Worm (Caenorhabditis elegans) whole organism, L2 larva: ENCODE results near the gene fbxl-2.
A peak's percentile ranks its signal among the peaks of the same experiment; 100 is the strongest.
"Not testable (repeated sequence)": the region's sequence is repeated elsewhere in the genome, so short reads cannot be mapped to it uniquely, and the experiment has no call there.

Experiments
- Y55F3AM.14 ChIP-seq: fragments of 200-800 bp; sonication (Bioruptor generic); optimal IDR thresholded peaks from 2 replicates; lab custom pipeline; 2018; ENCODE audit warnings: mild to moderate bottlenecking, missing genetic modification characterization, missing compliant biosample characterization
- ZK546.5 ChIP-seq: sonication (generic microtip); optimal IDR thresholded peaks from 2 replicates; lab custom pipeline; 2017; ENCODE audit warnings: missing biosample characterization, missing genetic modification characterization
- alr-1 ChIP-seq: fragments of 150-350 bp; optimal IDR thresholded peaks from 2 replicates; lab custom pipeline; 2014; ENCODE audit warnings: missing biosample characterization, missing genetic modification characterization
- aly-2 ChIP-seq: fragments of 150-350 bp; optimal IDR thresholded peaks from 2 replicates; lab custom pipeline; 2014; ENCODE audit warnings: missing biosample characterization, missing genetic modification characterization
- blmp-1 ChIP-seq: sonication (generic microtip); optimal IDR thresholded peaks from 2 replicates; lab custom pipeline; 2017; ENCODE audit warnings: missing genetic modification characterization, mild to moderate bottlenecking, missing compliant biosample characterization, antibody characterized with exemption, moderate library complexity; ENCODE audit not compliant: insufficient read depth
- ceh-16 ChIP-seq: fragments of 150-350 bp; optimal IDR thresholded peaks from 2 replicates; lab custom pipeline; 2014; ENCODE audit warnings: missing biosample characterization, missing genetic modification characterization
- ceh-82 ChIP-seq: fragments of 150-350 bp; optimal IDR thresholded peaks from 2 replicates; lab custom pipeline; 2014; ENCODE audit warnings: missing biosample characterization, missing genetic modification characterization
- dmd-4 ChIP-seq: sonication (generic microtip); optimal IDR thresholded peaks from 2 replicates; lab custom pipeline; 2017; ENCODE audit warnings: missing biosample characterization, missing genetic modification characterization
- egl-27 ChIP-seq: sonication (generic microtip); optimal IDR thresholded peaks from 3 replicates; lab custom pipeline; 2017; ENCODE audit warnings: missing biosample characterization, missing genetic modification reagents, missing genetic modification characterization
- elt-1 ChIP-seq: fragments of 150-350 bp; optimal IDR thresholded peaks from 2 replicates; lab custom pipeline; 2014; ENCODE audit warnings: missing biosample characterization, missing genetic modification characterization
- fos-1 ChIP-seq: fragments of 150-350 bp; optimal IDR thresholded peaks from 2 replicates; lab custom pipeline; 2014; ENCODE audit warnings: missing biosample characterization, missing genetic modification characterization
- gmeb-1 ChIP-seq: fragments of 150-350 bp; optimal IDR thresholded peaks from 2 replicates; lab custom pipeline; 2014; ENCODE audit warnings: missing biosample characterization, missing genetic modification characterization
- lin-13 ChIP-seq: fragments of 150-350 bp; optimal IDR thresholded peaks from 2 replicates; lab custom pipeline; 2014; ENCODE audit warnings: missing biosample characterization, missing genetic modification reagents, missing genetic modification characterization
- lin-39 ChIP-seq: fragments of 150-350 bp; optimal IDR thresholded peaks from 2 replicates; lab custom pipeline; 2014; ENCODE audit warnings: missing biosample characterization, missing genetic modification reagents, missing genetic modification characterization
- lsy-2 ChIP-seq, 2 experiments: fragments of 150-350 bp in 1 of 2; sonication (generic microtip) in 1 of 2; optimal IDR thresholded peaks; 2 replicates each; lab custom pipeline; 2014 to 2017; ENCODE audit warnings: missing biosample characterization in 2 of 2, missing genetic modification characterization in 2 of 2
- nhr-10 ChIP-seq: sonication (generic microtip); optimal IDR thresholded peaks from 2 replicates; lab custom pipeline; 2017; ENCODE audit warnings: missing biosample characterization, missing genetic modification characterization
- nhr-12 ChIP-seq: fragments of 150-350 bp; optimal IDR thresholded peaks from 2 replicates; lab custom pipeline; 2014; ENCODE audit warnings: missing biosample characterization, missing genetic modification characterization
- nhr-129 ChIP-seq: fragments of 150-350 bp; optimal IDR thresholded peaks from 2 replicates; lab custom pipeline; 2014; ENCODE audit warnings: missing biosample characterization, missing genetic modification characterization
- nhr-21 ChIP-seq: fragments of 150-350 bp; optimal IDR thresholded peaks from 2 replicates; lab custom pipeline; 2014; ENCODE audit warnings: missing biosample characterization, missing genetic modification characterization
- nhr-237 ChIP-seq: fragments of 150-350 bp; optimal IDR thresholded peaks from 2 replicates; lab custom pipeline; 2014; ENCODE audit warnings: missing biosample characterization, missing genetic modification characterization
- nhr-6 ChIP-seq: fragments of 150-350 bp; optimal IDR thresholded peaks from 2 replicates; lab custom pipeline; 2014; ENCODE audit warnings: missing biosample characterization, missing genetic modification characterization
- nhr-77 ChIP-seq: fragments of 150-350 bp; optimal IDR thresholded peaks from 2 replicates; lab custom pipeline; 2014; ENCODE audit warnings: missing biosample characterization, missing genetic modification characterization
- sem-4 ChIP-seq: fragments of 150-350 bp; optimal IDR thresholded peaks from 2 replicates; lab custom pipeline; 2014; ENCODE audit warnings: missing biosample characterization, missing genetic modification reagents, missing genetic modification characterization
- sma-3 ChIP-seq: sonication (generic microtip); optimal IDR thresholded peaks from 2 replicates; lab custom pipeline; 2016; ENCODE audit warnings: missing genetic modification reagents, missing genetic modification characterization, missing compliant biosample characterization
- snpc-4 ChIP-seq: fragments of 150-350 bp; optimal IDR thresholded peaks from 2 replicates; lab custom pipeline; 2014; ENCODE audit warnings: missing biosample characterization, missing genetic modification characterization
- unc-39 ChIP-seq: fragments of 150-350 bp; optimal IDR thresholded peaks from 2 replicates; lab custom pipeline; 2014; ENCODE audit warnings: missing biosample characterization, missing genetic modification characterization
- unc-55 ChIP-seq: fragments of 150-350 bp; sonication (generic microtip); optimal IDR thresholded peaks from 3 replicates; lab custom pipeline; 2014; ENCODE audit warnings: missing biosample characterization, missing genetic modification reagents, missing genetic modification characterization
- unc-62 ChIP-seq: fragments of 150-350 bp; optimal IDR thresholded peaks from 2 replicates; lab custom pipeline; 2014; ENCODE audit warnings: missing biosample characterization, missing genetic modification reagents, missing genetic modification characterization
- ztf-1 ChIP-seq: fragments of 200-800 bp; sonication (Bioruptor generic); conservative IDR thresholded peaks from 2 replicates; pipeline ENCODE4 v1.3.6; 2022; ENCODE audit warnings: missing genetic modification characterization, missing compliant biosample characterization
- ztf-11 ChIP-seq: sonication (generic microtip); optimal IDR thresholded peaks from 2 replicates; lab custom pipeline; 2017; ENCODE audit warnings: missing biosample characterization, missing genetic modification characterization
- ztf-4 ChIP-seq: fragments of 150-350 bp; optimal IDR thresholded peaks from 2 replicates; lab custom pipeline; 2014; ENCODE audit warnings: missing biosample characterization, missing genetic modification characterization

The fbxl-2 gene

ce11 chrIII:4766842-4767241 lies 9.8 kb downstream of the fbxl-2 start:
- TF ChIP-seq unc-62 (GFP tag; lab: Kevin White, UChicago) (no peak), nhr-77 (tag; lab: Kevin White, UChicago) (no peak), sem-4 (tag; lab: Kevin White, UChicago) (no peak), nhr-129 (tag; lab: Kevin White, UChicago) (no peak), egl-27 (tag; lab: Kevin White, UChicago) (no peak), ceh-16 (no peak), nhr-21 (no peak), ztf-1 (GFP tag; lab: Robert Waterston, UW) (no peak), ceh-82 (tag; lab: Kevin White, UChicago) (no peak), sma-3 (GFP tag; lab: Kevin White, UChicago) (no peak), nhr-237 (tag; lab: Kevin White, UChicago) (no peak), lin-39 (tag; lab: Kevin White, UChicago) (no peak), gmeb-1 (tag; lab: Kevin White, UChicago) (no peak), aly-2 (tag; lab: Kevin White, UChicago) (no peak), alr-1 (tag; lab: Kevin White, UChicago) (no peak)
- TF ChIP-seq, all 48 proteins: peak for 0

- TF ChIP-seq lsy-2 (tag; optimal IDR thresholded peaks at IDR 0.05; lab: Kevin White, UChicago) (no peak), nhr-12 (no peak), blmp-1 (tag; lab: Kevin White, UChicago) (peak; percentile 26), dmd-4 (tag; lab: Kevin White, UChicago) (no peak), elt-1 (tag; lab: Kevin White, UChicago) (no peak), unc-55 (GFP tag; lab: Kevin White, UChicago) (no peak), ztf-1 (GFP tag; lab: Robert Waterston, UW) (no peak), lin-13 (GFP tag; lab: Kevin White, UChicago) (no peak)
These were observed 11.0 kb downstream of the fbxl-2 start for ce11 chrIII:4767869-4768645.

ce11 chrIII:4778003-4778402 lies 20.9 kb downstream of the fbxl-2 start, which contains the start of gene B0393.7:
TSS of gene B0393.7 (minus strand) at chrIII:4778103.
- TF ChIP-seq ceh-82 (tag; lab: Kevin White, UChicago) (no peak), nhr-77 (tag; lab: Kevin White, UChicago) (no peak), unc-39 (tag; lab: Kevin White, UChicago) (no peak), elt-1 (tag; lab: Kevin White, UChicago) (no peak), nhr-10 (tag; lab: Kevin White, UChicago) (no peak)

- peak; percentile 35 for TF ChIP-seq fos-1 (tag; lab: Kevin White, UChicago)
- no peak for TF ChIP-seq aly-2 (tag; lab: Kevin White, UChicago)
- no peak for TF ChIP-seq sem-4 (tag; lab: Kevin White, UChicago)
- TF ChIP-seq ztf-4 = no peak
These were observed 22.8 kb downstream of the fbxl-2 start, which contains the start of gene B0393.9 for ce11 chrIII:4779855-4780254. TSS of gene B0393.9 (minus strand) at chrIII:4780157.

DNA sequence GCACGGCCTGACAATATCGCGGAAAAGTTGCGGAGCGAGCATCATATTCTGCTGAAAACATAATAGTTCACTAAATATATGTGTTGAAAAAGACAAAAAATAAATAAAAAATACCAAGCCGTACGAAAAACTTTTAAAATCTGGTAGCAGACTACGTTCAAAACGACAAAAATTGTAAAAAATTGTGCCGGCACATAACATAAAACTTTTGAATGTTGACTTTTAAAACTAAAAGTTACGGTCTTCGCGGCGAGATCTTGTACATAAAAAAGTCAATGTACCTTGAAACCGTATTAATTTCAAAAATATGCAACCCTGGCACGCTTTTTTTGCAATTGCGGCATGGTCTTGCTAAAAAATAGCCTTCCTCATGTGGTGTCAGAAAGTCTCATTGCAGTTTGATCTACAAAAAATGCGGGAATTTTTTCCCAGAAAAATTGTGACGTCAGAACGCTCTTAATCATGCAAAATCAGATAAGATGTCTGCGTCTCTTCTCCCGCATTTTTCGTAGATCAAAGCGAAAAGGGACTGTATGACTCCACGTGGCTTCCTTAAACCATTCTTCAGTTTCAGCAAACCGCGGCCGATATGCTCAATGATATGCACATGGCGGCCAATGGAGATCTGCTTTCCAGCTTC lies 25.0 kb downstream of the fbxl-2 start, which contains the start of the genes gex-5 and C38D4.10:
gex-5 (minus strand) TSS at position 51 of the 640 bp plus-strand sequence.
C38D4.10 (plus strand) TSS at position 590 of the 640 bp plus-strand sequence.
- TF ChIP-seq ztf-11 (tag; lab: Kevin White, UChicago); ZK546.5 (tag; lab: Kevin White, UChicago); nhr-6: not testable (repeated sequence)

- not testable (repeated sequence) for TF ChIP-seq Y55F3AM.14 (GFP tag; lab: Kevin White, UChicago); ztf-1 (GFP tag; lab: Robert Waterston, UW); snpc-4 (tag; lab: Kevin White, UChicago)
These were observed 28.1 kb downstream of the fbxl-2 start, which contains the start of gene enu-3.2 for ce11 chrIII:4785131-4785530. TSS of gene enu-3.2 (minus strand) at chrIII:4785235.
